Worm (Caenorhabditis elegans): Measurements from ENCODE around the gene T04F3.4.
A peak's percentile ranks its signal among the peaks of the same experiment; 100 is the strongest.

The T04F3.4 gene

ce11 chrV:11794172-11794571 lies 31.3 kb upstream of the T04F3.4 start:
- TF ChIP-seq sdz-38 (tag; optimal IDR thresholded peaks at IDR 0.05), result no peak
- TF ChIP-seq lag-1 (GFP tag; IDR thresholded peaks at IDR 0.05), result no peak
- TF ChIP-seq nhr-90 (tag; optimal IDR thresholded peaks at IDR 0.05), result no peak
- no peak for TF ChIP-seq T26A5.8 (tag; optimal IDR thresholded peaks at IDR 0.05)
- TF ChIP-seq unc-130 (GFP tag; optimal IDR thresholded peaks at IDR 0.05), result no peak
- TF ChIP-seq tbp1 (GFP tag; optimal IDR thresholded peaks at IDR 0.05), result no peak

ce11 chrV:11789474-11789873 lies 26.6 kb upstream of the T04F3.4 start, which contains the start of gene D2023.1:
Gene D2023.1, plus strand, starts transcription at chrV:11789550.
- TF ChIP-seq B0336.3 (GFP tag; IDR thresholded peaks at IDR 0.05) (no peak), lsl-1 (GFP tag; optimal IDR thresholded peaks at IDR 0.05) (no peak), mes-4 (tag; optimal IDR thresholded peaks at IDR 0.05) (no peak), dox-1 (GFP tag; IDR thresholded peaks at IDR 0.05) (no peak), rec-8 (tag; optimal IDR thresholded peaks at IDR 0.05) (no peak), Y53G8AR.9 (GFP tag; conservative IDR thresholded peaks at IDR 0.05) (no peak), attf-3 (GFP tag; conservative IDR thresholded peaks at IDR 0.05) (no peak), pbrm-1 (GFP tag; IDR thresholded peaks at IDR 0.05) (no peak)

- TF ChIP-seq lin-54 (GFP tag; optimal IDR thresholded peaks at IDR 0.05), result no peak
- TF ChIP-seq ceh-79 (tag; optimal IDR thresholded peaks at IDR 0.05), result no peak
- TF ChIP-seq madf-3 (GFP tag; IDR thresholded peaks at IDR 0.05), result 0 out of 2 replicates have a peak, but pooled peaks have one; percentile 55
- TF ChIP-seq hmg-1.2 (GFP tag; IDR thresholded peaks at IDR 0.05), result peak; percentile 13; the same call in 1 of the 2 replicates
- TF ChIP-seq bed-1 (GFP tag; IDR thresholded peaks at IDR 0.05), result no peak
- TF ChIP-seq ceh-58 (GFP tag; IDR thresholded peaks at IDR 0.05), result no peak
- TF ChIP-seq pha-4 (tag; optimal IDR thresholded peaks at IDR 0.05), result no peak
- no peak for TF ChIP-seq F37B4.10 (GFP tag; IDR thresholded peaks at IDR 0.05)
- TF ChIP-seq Y67H2A.10 (GFP tag; conservative IDR thresholded peaks at IDR 0.05), result no peak
- no peak for TF ChIP-seq bed-2 (GFP tag; IDR thresholded peaks at IDR 0.05)
- peak; percentile 89 for TF ChIP-seq madf-6 (GFP tag; IDR thresholded peaks at IDR 0.05)
- TF ChIP-seq xnd-1 (tag; optimal IDR thresholded peaks at IDR 0.05), result peak; percentile 86
- no peak for TF ChIP-seq ztf-25 (GFP tag; IDR thresholded peaks at IDR 0.05)
- no peak for TF ChIP-seq C17E4.6 (GFP tag; IDR thresholded peaks at IDR 0.05)
- no peak for TF ChIP-seq mel-28 (tag; optimal IDR thresholded peaks at IDR 0.05; ENCODE audit: borderline replicate concordance)
- TF ChIP-seq aptf-3 (GFP tag; IDR thresholded peaks at IDR 0.05), result no peak
- TF ChIP-seq ceh-91 (GFP tag; IDR thresholded peaks at IDR 0.05), result no peak
- no peak for TF ChIP-seq F39B2.1 (GFP tag; IDR thresholded peaks at IDR 0.05)
- no peak for TF ChIP-seq dpl-1 (GFP tag; optimal IDR thresholded peaks at IDR 0.05)
- no peak for TF ChIP-seq lin-26 (GFP tag; IDR thresholded peaks at IDR 0.05)
- TF ChIP-seq let-526 (GFP tag; IDR thresholded peaks at IDR 0.05), result no peak
- TF ChIP-seq D2030.7 (GFP tag; IDR thresholded peaks at IDR 0.05), result 0 out of 2 replicates have a peak, but pooled peaks have one; percentile 14
- no peak for TF ChIP-seq nhr-120 (GFP tag; IDR thresholded peaks at IDR 0.05)
- no peak for TF ChIP-seq rcor-1 (GFP tag; IDR thresholded peaks at IDR 0.05)
- no peak for TF ChIP-seq Y79H2A.3 (GFP tag; conservative IDR thresholded peaks at IDR 0.05)
- no peak for TF ChIP-seq attf-6 (GFP tag; IDR thresholded peaks at IDR 0.05)
- peak; percentile 25 for TF ChIP-seq F49E8.2 (tag; optimal IDR thresholded peaks at IDR 0.05; ENCODE audit: insufficient read depth)
- TF ChIP-seq sea-2 (GFP tag; IDR thresholded peaks at IDR 0.05), result no peak
- peak; percentile 62; the same call in 1 of the 2 replicates for TF ChIP-seq madf-8 (GFP tag; conservative IDR thresholded peaks at IDR 0.05)
- TF ChIP-seq F22D6.2 (tag; optimal IDR thresholded peaks at IDR 0.05), result no peak
- TF ChIP-seq F33H1.4 (GFP tag; IDR thresholded peaks at IDR 0.05), result peak; percentile 92
- peak; percentile 50 for TF ChIP-seq him-1 (tag; optimal IDR thresholded peaks at IDR 0.05)
- TF ChIP-seq attf-3 (GFP tag; conservative IDR thresholded peaks at IDR 0.05), result no peak
- no peak for TF ChIP-seq nhr-90 (tag; optimal IDR thresholded peaks at IDR 0.05)
- peak; percentile 95 for TF ChIP-seq lsl-1 (GFP tag; optimal IDR thresholded peaks at IDR 0.05)
These were observed 24.9 kb upstream of the T04F3.4 start, which contains the start of gene F55A11.8 for ce11 chrV:11787742-11788238. Gene F55A11.8, plus strand, starts transcription at chrV:11788188.

Data from whole organism, young adult.